Fruit fly (Drosophila melanogaster) whole organism: ENCODE data around the gene Cyp312a1.

Source experiments
- CG8478 ChIP-seq: fragments of >200 bp; optimal IDR thresholded peaks from 2 replicates; lab custom pipeline; 2018; ENCODE audit warnings: inconsistent platforms
- pan ChIP-seq: fragments of >200 bp; optimal IDR thresholded peaks from 2 replicates; lab custom pipeline; 2017
- usp ChIP-seq: fragments of >200 bp; optimal IDR thresholded peaks from 2 replicates; lab custom pipeline; 2017; ENCODE audit warnings: missing biosample characterization, missing genetic modification characterization, mixed read lengths

dm6 chr3L:18081494-18081893 lies 51.0 kb downstream of the Cyp312a1 start:
- TF ChIP-seq usp (GFP tag; lab: Kevin White, UChicago) (no peak), CG8478 (lab: Kevin White, UChicago) (no peak), pan (lab: Kevin White, UChicago) (no peak)
